Fruit fly (Drosophila melanogaster) whole organism, wandering third instar larva: Measurements from ENCODE around the gene CG14130.

Experiments
- Jra ChIP-seq: sonication (Bioruptor generic); optimal IDR thresholded peaks from 2 replicates; lab custom pipeline; 2016; ENCODE audit warnings: missing biosample characterization, missing genetic modification characterization
- Myc ChIP-seq: fragments of >200 bp; optimal IDR thresholded peaks from 2 replicates; lab custom pipeline; 2017
- N ChIP-seq: fragments of >200 bp; optimal IDR thresholded peaks from 2 replicates; lab custom pipeline; 2018; ENCODE audit warnings: missing biosample characterization, missing external identifiers, missing genetic modification characterization
- OdsH ChIP-seq: fragments of 200-800 bp; sonication (Bioruptor generic); optimal IDR thresholded peaks from 2 replicates; lab custom pipeline; 2016; ENCODE audit warnings: missing biosample characterization, mild to moderate bottlenecking, missing genetic modification characterization
- Vsx2 ChIP-seq: fragments of 200-300, 225-300 bp; sonication (Bioruptor generic); optimal IDR thresholded peaks from 2 replicates; lab custom pipeline; 2018; ENCODE audit warnings: missing biosample characterization, missing genetic modification characterization; ENCODE audit not compliant: partially characterized antibody
- ey ChIP-seq: fragments of 200-800 bp; sonication (Bioruptor generic); optimal IDR thresholded peaks from 2 replicates; lab custom pipeline; 2016; ENCODE audit warnings: missing biosample characterization, missing genetic modification characterization
- h ChIP-seq: fragments of 200-800 bp; sonication (Bioruptor generic); optimal IDR thresholded peaks from 3 replicates; lab custom pipeline; 2016; ENCODE audit warnings: missing biosample characterization, mild to moderate bottlenecking, missing genetic modification characterization
- jim ChIP-seq: fragments of 175-275, 200-325 bp; sonication (Bioruptor generic); optimal IDR thresholded peaks from 2 replicates; lab custom pipeline; 2016; ENCODE audit warnings: missing biosample characterization, mild to moderate bottlenecking, missing genetic modification characterization
- psq ChIP-seq: fragments of 200-800 bp; sonication (Bioruptor generic); optimal IDR thresholded peaks from 3 replicates; lab custom pipeline; 2017; ENCODE audit warnings: missing biosample characterization, mild to moderate bottlenecking, missing genetic modification characterization, moderate library complexity

DNA sequence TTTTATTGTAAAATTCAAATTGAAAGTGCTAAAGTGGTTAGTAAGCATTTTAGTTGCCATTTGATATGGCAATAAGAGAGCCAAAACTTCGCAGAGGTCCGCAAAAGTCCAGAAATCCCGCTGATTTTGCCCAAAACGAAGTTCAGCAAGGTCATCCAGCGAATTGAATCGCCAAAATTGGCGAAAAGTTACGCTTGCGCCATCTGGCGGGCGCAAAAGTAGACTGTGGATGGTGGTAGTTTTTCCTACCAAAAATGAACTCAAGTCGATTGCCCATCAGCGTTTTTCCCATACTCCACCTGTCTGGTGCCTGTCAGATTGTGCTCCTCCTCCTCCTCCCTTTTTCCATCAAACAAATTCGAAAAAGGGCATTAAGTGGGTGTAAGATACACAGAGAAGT, 37.7 kb downstream of the CG14130 start:
- TF ChIP-seq ey (GFP tag; lab: Kevin White, UChicago) (no peak), jim (no peak), h (GFP tag; lab: Kevin White, UChicago) (no peak), Vsx2 (no peak), N (GFP tag; lab: Kevin White, UChicago) (no peak), Myc (lab: Kevin White, UChicago) (no peak), psq (no peak), OdsH (GFP tag; lab: Kevin White, UChicago) (no peak), Jra (GFP tag; lab: Kevin White, UChicago) (no peak)
